Worm (Caenorhabditis elegans) whole organism, L4 larva: ENCODE results near the gene ssq-1.
"Not testable (repeated sequence)": the region's sequence is repeated elsewhere in the genome, so short reads cannot be mapped to it uniquely, and the experiment has no call there.

Experiments used
- D1046.2 ChIP-seq: fragments of 200-800 bp; sonication (Bioruptor generic); IDR thresholded peaks from 2 replicates; pipeline ENCODE4 v1.3.6; 2022; ENCODE audit warnings: missing genetic modification characterization, missing compliant biosample characterization
- F26F4.8 ChIP-seq: fragments of 200-800 bp; sonication (Bioruptor generic); conservative IDR thresholded peaks from 2 replicates; pipeline ENCODE4 v1.3.6; 2022; ENCODE audit warnings: missing genetic modification characterization, missing compliant biosample characterization
- F49E8.2 ChIP-seq: sonication (generic microtip); optimal IDR thresholded peaks from 2 replicates; lab custom pipeline; 2016; ENCODE audit warnings: missing compliant biosample characterization, mild to moderate bottlenecking, missing genetic modification characterization, borderline replicate concordance
- T20F7.1 ChIP-seq: fragments of 200-800 bp; sonication (Bioruptor generic); optimal IDR thresholded peaks from 2 replicates; lab custom pipeline; 2018; ENCODE audit warnings: mild to moderate bottlenecking, missing genetic modification characterization, missing compliant biosample characterization
- ama-1 ChIP-seq: fragments of 150-350 bp; optimal IDR thresholded peaks from 2 replicates; lab custom pipeline; 2014; ENCODE audit warnings: inconsistent platforms, mixed read lengths
- attf-4 ChIP-seq: sonication (generic microtip); optimal IDR thresholded peaks from 3 replicates; lab custom pipeline; 2017; ENCODE audit warnings: missing biosample characterization, missing genetic modification characterization
- ceh-20 ChIP-seq: fragments of 200-800 bp; sonication (Bioruptor generic); IDR thresholded peaks from 2 replicates; pipeline ENCODE4 v1.3.6; 2022; ENCODE audit warnings: missing genetic modification reagents, missing genetic modification characterization, missing compliant biosample characterization
- cey-2 ChIP-seq: sonication (generic microtip); optimal IDR thresholded peaks from 3 replicates; lab custom pipeline; 2017; ENCODE audit warnings: missing genetic modification characterization, mild to moderate bottlenecking, missing compliant biosample characterization, antibody characterized with exemption, borderline replicate concordance; ENCODE audit not compliant: insufficient read depth
- ctbp-1 ChIP-seq: fragments of 200-800 bp; sonication (Bioruptor generic); IDR thresholded peaks from 2 replicates; pipeline ENCODE4 v1.3.6; 2022; ENCODE audit warnings: missing genetic modification reagents, missing genetic modification characterization, missing compliant biosample characterization
- dmd-8 ChIP-seq: fragments of 200-800 bp; sonication (Bioruptor generic); IDR thresholded peaks from 2 replicates; pipeline ENCODE4 v1.3.6; 2022; ENCODE audit warnings: missing genetic modification characterization, missing compliant biosample characterization
- dmd-9 ChIP-seq: fragments of 200-800 bp; sonication (Bioruptor generic); IDR thresholded peaks from 2 replicates; pipeline ENCODE4 v1.3.6; 2022; ENCODE audit warnings: missing genetic modification reagents, missing genetic modification characterization, missing compliant biosample characterization
- dve-1 ChIP-seq: sonication (generic microtip); optimal IDR thresholded peaks from 2 replicates; lab custom pipeline; 2017; ENCODE audit warnings: antibody characterized with exemption, mild to moderate bottlenecking, missing genetic modification characterization, missing compliant biosample characterization; ENCODE audit not compliant: insufficient read depth
- fkh-10 ChIP-seq: fragments of 150-350 bp; optimal IDR thresholded peaks from 2 replicates; lab custom pipeline; 2014; ENCODE audit warnings: missing biosample characterization, missing genetic modification reagents, missing genetic modification characterization
- hif-1 ChIP-seq, 2 experiments: sonication (generic microtip); optimal IDR thresholded peaks; 2 replicates each; lab custom pipeline; 2016 to 2017; ENCODE audit warnings: missing compliant biosample characterization in 2 of 2, missing genetic modification characterization in 2 of 2, missing genetic modification reagents in 2 of 2, missing genotype in 2 of 2, mild to moderate bottlenecking in 1 of 2
- hlh-11 ChIP-seq: fragments of 200-800 bp; sonication (Bioruptor generic); optimal IDR thresholded peaks from 2 replicates; lab custom pipeline; 2018; ENCODE audit warnings: mild to moderate bottlenecking, missing genetic modification characterization, missing compliant biosample characterization
- lin-15B ChIP-seq: fragments of 150-350 bp; sonication (generic microtip); optimal IDR thresholded peaks from 3 replicates; lab custom pipeline; 2014; ENCODE audit warnings: missing biosample characterization, missing genetic modification characterization
- lin-29 ChIP-seq: fragments of 200-800 bp; sonication (Bioruptor generic); IDR thresholded peaks from 2 replicates; pipeline ENCODE4 v1.3.6; 2022; ENCODE audit warnings: missing genetic modification reagents, missing genetic modification characterization, missing compliant biosample characterization
- mep-1 ChIP-seq: fragments of 150-350 bp; sonication (generic microtip); optimal IDR thresholded peaks from 3 replicates; lab custom pipeline; 2014; ENCODE audit warnings: missing biosample characterization, missing genetic modification characterization
- nhr-11 ChIP-seq: fragments of 150-350 bp; optimal IDR thresholded peaks from 2 replicates; lab custom pipeline; 2014; ENCODE audit warnings: missing biosample characterization, missing genetic modification characterization
- nhr-237 ChIP-seq: sonication (generic microtip); optimal IDR thresholded peaks from 2 replicates; lab custom pipeline; 2017; ENCODE audit warnings: missing biosample characterization, missing genetic modification characterization
- nhr-48 ChIP-seq: sonication (generic microtip); optimal IDR thresholded peaks from 2 replicates; lab custom pipeline; 2016; ENCODE audit warnings: mild to moderate bottlenecking, missing genetic modification characterization, missing compliant biosample characterization
- nhr-6 ChIP-seq: fragments of 150-350 bp; optimal IDR thresholded peaks from 2 replicates; lab custom pipeline; 2014; ENCODE audit warnings: missing biosample characterization, missing genetic modification characterization
- nhr-77 ChIP-seq: fragments of 150-350 bp; optimal IDR thresholded peaks from 2 replicates; lab custom pipeline; 2014; ENCODE audit warnings: missing biosample characterization, missing genetic modification characterization
- pqm-1 ChIP-seq: sonication (generic microtip); optimal IDR thresholded peaks from 2 replicates; lab custom pipeline; 2017; ENCODE audit warnings: missing biosample characterization, missing genetic modification characterization
- rbr-2 ChIP-seq: sonication (generic microtip); optimal IDR thresholded peaks from 2 replicates; lab custom pipeline; 2016; ENCODE audit warnings: missing genotype, missing genetic modification characterization, missing compliant biosample characterization
- sdz-12 ChIP-seq: fragments of 200-800 bp; sonication (Bioruptor generic); optimal IDR thresholded peaks from 2 replicates; lab custom pipeline; 2018; ENCODE audit warnings: mild to moderate bottlenecking, missing genetic modification characterization, missing compliant biosample characterization
- skn-1 ChIP-seq: fragments of 150-350 bp; optimal IDR thresholded peaks from 2 replicates; lab custom pipeline; 2014; ENCODE audit warnings: missing biosample characterization, missing genetic modification characterization
- spr-3 ChIP-seq: fragments of 200-800 bp; sonication (Bioruptor generic); optimal IDR thresholded peaks from 2 replicates; lab custom pipeline; 2018; ENCODE audit warnings: mild to moderate bottlenecking, missing genetic modification characterization, missing compliant biosample characterization
- tra-1 ChIP-seq: fragments of 200-800 bp; sonication (Bioruptor generic); IDR thresholded peaks from 2 replicates; pipeline ENCODE4 v1.3.6; 2022; ENCODE audit warnings: missing genetic modification reagents, missing genetic modification characterization, missing compliant biosample characterization
- unc-62 ChIP-seq, 3 experiments: fragments of 150-350 bp in 1 of 3; sonication (generic microtip); optimal IDR thresholded peaks in 2 of 3; peaks in 1 of 3; 1 replicate in 1 of 3; 2 replicates in 2 of 3; lab custom pipeline; 2014 to 2017; ENCODE audit warnings: missing biosample characterization in 3 of 3, missing genetic modification characterization in 3 of 3, missing genetic modification reagents in 3 of 3, missing genotype in 1 of 3
- zag-1 ChIP-seq: fragments of 150-350 bp; optimal IDR thresholded peaks from 2 replicates; lab custom pipeline; 2014; ENCODE audit warnings: missing biosample characterization, missing genetic modification characterization
- zfp-2 ChIP-seq: sonication (generic microtip); optimal IDR thresholded peaks from 2 replicates; lab custom pipeline; 2016; ENCODE audit warnings: mild to moderate bottlenecking, missing genetic modification characterization, missing compliant biosample characterization
- zip-2 ChIP-seq: fragments of 150-350 bp; optimal IDR thresholded peaks from 2 replicates; lab custom pipeline; 2014; ENCODE audit warnings: missing biosample characterization, missing genetic modification characterization

Gene ssq-1

DNA sequence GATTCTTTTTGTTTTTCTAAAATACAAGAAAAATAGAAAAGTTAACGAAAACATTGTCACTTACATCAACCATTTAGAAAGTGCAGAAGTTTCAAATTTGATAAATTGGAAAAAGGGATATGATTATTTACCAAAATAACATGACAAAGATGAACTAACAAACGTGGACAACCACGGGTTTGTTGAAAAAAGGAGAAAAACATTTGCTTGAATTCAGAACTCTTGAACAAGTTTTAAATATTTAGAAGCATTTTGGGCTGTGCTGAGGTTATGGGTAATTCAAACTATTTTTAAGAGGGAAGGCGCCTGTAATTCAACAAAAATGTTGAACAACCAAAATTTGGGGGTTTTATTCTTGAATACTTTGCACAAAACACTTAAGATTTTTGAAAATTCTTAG, 37.5 kb downstream of the ssq-1 start, which contains the start of gene ttbk-3:
Gene ttbk-3, minus strand, starts transcription at position 101 of the 400 bp plus-strand sequence.
- no peak for TF ChIP-seq ctbp-1 (GFP tag; lab: Robert Waterston, UW)
- TF ChIP-seq dmd-9 (GFP tag; lab: Robert Waterston, UW): no peak
- no peak for TF ChIP-seq cey-2 (tag; lab: Kevin White, UChicago)
- no peak for TF ChIP-seq sdz-12 (GFP tag; lab: Kevin White, UChicago)
- TF ChIP-seq nhr-237 (tag; lab: Kevin White, UChicago): no peak
- TF ChIP-seq D1046.2 (GFP tag; lab: Robert Waterston, UW): no peak
- TF ChIP-seq spr-3 (GFP tag; lab: Kevin White, UChicago): no peak
- no peak for TF ChIP-seq zip-2 (tag; lab: Kevin White, UChicago)
- TF ChIP-seq nhr-48 (tag; lab: Kevin White, UChicago): no peak
- no peak for TF ChIP-seq lin-29
- no peak for TF ChIP-seq ama-1 (lab: Kevin White, UChicago)
- TF ChIP-seq T20F7.1 (GFP tag; lab: Kevin White, UChicago): no peak
- no peak for TF ChIP-seq zfp-2 (tag; lab: Kevin White, UChicago)
- TF ChIP-seq zag-1: no peak
- no peak for TF ChIP-seq pqm-1
- TF ChIP-seq hlh-11 (tag; lab: Kevin White, UChicago): no peak
- TF ChIP-seq hif-1 (tag; optimal IDR thresholded peaks at IDR 0.05; lab: Kevin White, UChicago): no peak
- TF ChIP-seq rbr-2 (tag; lab: Kevin White, UChicago): no peak

DNA sequence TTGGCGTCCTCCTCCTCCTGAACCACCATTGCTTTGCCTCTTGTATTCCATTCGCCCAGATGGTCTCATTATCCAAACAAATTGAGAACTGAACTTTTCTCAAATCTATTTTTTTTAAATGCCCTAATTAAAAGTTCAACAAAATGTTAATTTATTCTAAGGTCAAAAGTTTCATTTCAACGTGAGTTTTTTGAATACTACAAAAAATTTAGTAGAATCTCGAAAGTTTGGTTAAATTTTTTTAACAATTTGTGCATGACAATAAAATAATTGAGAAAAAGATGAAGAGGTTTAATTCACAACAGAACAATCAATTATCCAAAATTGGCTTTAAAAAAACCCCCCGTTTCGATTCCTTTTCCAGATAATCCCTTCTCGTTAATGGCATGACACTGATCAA, 39.6 kb downstream of the ssq-1 start, which contains the start of gene F32B6.4:
Gene F32B6.4, minus strand, starts transcription at position 101 of the 400 bp plus-strand sequence.
- TF ChIP-seq hif-1 (tag; optimal IDR thresholded peaks at IDR 0.05; lab: Kevin White, UChicago) (no peak), ctbp-1 (GFP tag; lab: Robert Waterston, UW) (no peak), ceh-20 (GFP tag; lab: Robert Waterston, UW) (no peak), D1046.2 (GFP tag; lab: Robert Waterston, UW) (no peak), tra-1 (GFP tag; lab: Robert Waterston, UW) (no peak), F49E8.2 (no peak), nhr-11 (no peak), nhr-6 (tag; lab: Kevin White, UChicago) (no peak), zag-1 (no peak), mep-1 (tag; lab: Kevin White, UChicago) (no peak)

- not testable (repeated sequence) for TF ChIP-seq dmd-8 (GFP tag; lab: Robert Waterston, UW); lin-15B (tag; lab: Kevin White, UChicago); fkh-10 (GFP tag; lab: Kevin White, UChicago)
These were observed 41.3 kb downstream of the ssq-1 start, which contains the start of gene sss-1 for ce11 chrIV:9893649-9894048. Gene sss-1 (minus strand): TSS chrIV:9893749.

ce11 chrIV:9894331-9894730, 42.0 kb downstream of the ssq-1 start, which contains the start of gene msp-77:
Gene msp-77 (plus strand): TSS chrIV:9894631.
- TF ChIP-seq F26F4.8 (GFP tag; lab: Robert Waterston, UW): 0 out of 2 replicates have a peak, but pooled peaks have one; percentile 57

- TF ChIP-seq nhr-77 (tag; lab: Kevin White, UChicago): no peak
- no peak for TF ChIP-seq dve-1 (tag; lab: Kevin White, UChicago)
- TF ChIP-seq skn-1 (tag; lab: Kevin White, UChicago): no peak
- TF ChIP-seq unc-62 (GFP tag; optimal IDR thresholded peaks at IDR 0.05 in 1 of 2; lab: Kevin White, UChicago): no peak
- no peak for TF ChIP-seq unc-62 (tag; optimal IDR thresholded peaks at IDR 0.05; lab: Kevin White, UChicago)
- TF ChIP-seq attf-4 (tag; lab: Kevin White, UChicago): no peak
- no peak for TF ChIP-seq ctbp-1 (GFP tag; lab: Robert Waterston, UW)
These were observed 42.7 kb downstream of the ssq-1 start, which contains the start of gene ssp-32 for ce11 chrIV:9895088-9895487. Gene ssp-32 (plus strand): TSS chrIV:9895388.
